Fruit fly (Drosophila melanogaster) Kc167 (cell line): Measurements from ENCODE around the gene Hsp27.

Experiments
- Myc ChIP-seq: fragments of >200 bp; optimal IDR thresholded peaks from 2 replicates; lab custom pipeline; 2017; ENCODE audit warnings: missing external identifiers
- Sin3A ChIP-seq: fragments of >200 bp; optimal IDR thresholded peaks from 2 replicates; lab custom pipeline; 2018; ENCODE audit warnings: missing external identifiers
- insv ChIP-seq: fragments of >200 bp; optimal IDR thresholded peaks from 3 replicates; lab custom pipeline; 2018; ENCODE audit warnings: missing external identifiers
- psq ChIP-seq: fragments of >200 bp; optimal IDR thresholded peaks from 2 replicates; lab custom pipeline; 2017; ENCODE audit warnings: missing external identifiers
- ttk ChIP-seq: sonication (Bioruptor generic); optimal IDR thresholded peaks from 2 replicates; lab custom pipeline; 2017; ENCODE audit warnings: missing external identifiers

dm6 chr3L:9432810-9433587 lies 49.1 kb downstream of the Hsp27 start:
- TF ChIP-seq Myc (no peak), psq (lab: Kevin White, UChicago) (no peak), insv (lab: Kevin White, UChicago) (no peak), ttk (lab: Kevin White, UChicago) (no peak), Sin3A (no peak)
